Worm (Caenorhabditis elegans): ENCODE results near the gene bcmo-1.
A peak's percentile ranks its signal among the peaks of the same experiment; 100 is the strongest.

ce11 chrII:12816412-12817146 lies 13.9 kb upstream of the bcmo-1 start, which contains the start of gene acl-7:
- TF ChIP-seq unc-62 (GFP tag; optimal IDR thresholded peaks at IDR 0.05): no peak
- no peak for TF ChIP-seq nhr-23 (tag; optimal IDR thresholded peaks at IDR 0.05)
- no peak for TF ChIP-seq nfya-1 (tag; optimal IDR thresholded peaks at IDR 0.05; ENCODE audit: insufficient read depth)
- TF ChIP-seq elt-2 (tag; optimal IDR thresholded peaks at IDR 0.05): peak; percentile 76

Data from whole organism, L3 larva.